Worm (Caenorhabditis elegans): ENCODE data around the gene C16D9.3.

DNA sequence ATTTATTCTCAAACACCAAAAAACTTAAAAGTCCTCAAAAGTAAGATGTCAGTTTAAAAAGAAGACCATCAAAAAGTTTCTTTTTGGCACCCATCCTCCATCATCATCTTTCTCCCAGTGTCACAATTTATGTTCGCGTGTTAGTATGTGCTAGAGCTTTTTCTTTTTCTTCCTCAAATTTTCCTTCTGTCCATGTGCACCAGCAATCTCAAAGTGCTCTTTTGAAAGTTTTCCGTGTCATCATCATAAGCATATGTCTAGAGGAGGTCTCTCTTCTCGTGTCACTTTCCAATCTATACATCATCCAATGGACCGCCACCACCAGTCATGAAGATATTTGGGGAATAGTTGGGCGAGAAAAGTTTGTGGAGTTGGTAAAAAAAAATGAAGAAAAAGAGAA lies 11.2 kb upstream of the C16D9.3 start:
- TF ChIP-seq ztf-23 (GFP tag; IDR thresholded peaks at IDR 0.05) = no peak
- no peak for TF ChIP-seq med-1 (GFP tag; optimal IDR thresholded peaks at IDR 0.05; ENCODE audit: insufficient read depth)
- TF ChIP-seq flt-1 (GFP tag; IDR thresholded peaks at IDR 0.05) = no peak
- TF ChIP-seq tab-1 (GFP tag; IDR thresholded peaks at IDR 0.05) = no peak
- no peak for TF ChIP-seq ztf-29 (GFP tag; IDR thresholded peaks at IDR 0.05)
- no peak for TF ChIP-seq cog-1 (tag; optimal IDR thresholded peaks at IDR 0.05)
- TF ChIP-seq klf-2 (GFP tag; conservative IDR thresholded peaks at IDR 0.05) = no peak
- TF ChIP-seq T22C8.4 (GFP tag; IDR thresholded peaks at IDR 0.05) = no peak
